Fruit fly (Drosophila melanogaster) whole organism, embryonic: ENCODE results near the gene mora.

Experiments used
- CG18764 ChIP-seq: fragments of 200-800 bp; sonication (Bioruptor generic); optimal IDR thresholded peaks from 3 replicates; lab custom pipeline; 2016; ENCODE audit warnings: missing biosample characterization, missing genetic modification characterization
- Dip3 ChIP-seq: fragments of 200-800 bp; sonication (Bioruptor generic); optimal IDR thresholded peaks from 3 replicates; lab custom pipeline; 2016; ENCODE audit warnings: missing biosample characterization, missing genetic modification characterization
- Mrtf ChIP-seq: fragments of 200-800 bp; sonication (Bioruptor generic); IDR thresholded peaks from 3 replicates; pipeline ENCODE4 v1.3.6; 2022; ENCODE audit warnings: missing biosample characterization, missing genetic modification characterization
- Rx ChIP-seq: fragments of 200-800 bp; sonication (Bioruptor generic); IDR thresholded peaks from 2 replicates; pipeline ENCODE4 v1.3.6; 2022; ENCODE audit warnings: missing biosample characterization, missing genetic modification characterization
- croc ChIP-seq: fragments of 200-800 bp; sonication (Bioruptor generic); conservative IDR thresholded peaks from 3 replicates; pipeline ENCODE4 v1.3.6; 2022; ENCODE audit warnings: missing biosample characterization, missing genetic modification characterization
- hth ChIP-seq: fragments of >200 bp; optimal IDR thresholded peaks from 2 replicates; lab custom pipeline; 2017; ENCODE audit warnings: inconsistent platforms
- insv ChIP-seq, 2 experiments: fragments of 200-800 bp; sonication (Bioruptor generic); optimal IDR thresholded peaks; 3 replicates each; lab custom pipeline; 2016 to 2018; ENCODE audit warnings: missing biosample characterization in 2 of 2, missing genetic modification characterization in 2 of 2
- jigr1 ChIP-seq: fragments of 200-800 bp; sonication (Bioruptor generic); IDR thresholded peaks from 3 replicates; pipeline ENCODE4 v1.3.6; 2022; ENCODE audit warnings: missing biosample characterization, missing genetic modification characterization
- psq ChIP-seq: fragments of 200-800 bp; sonication (Bioruptor generic); optimal IDR thresholded peaks from 2 replicates; lab custom pipeline; 2017; ENCODE audit warnings: missing biosample characterization, missing genetic modification characterization
- stwl ChIP-seq: fragments of 200-800 bp; sonication (Bioruptor generic); optimal IDR thresholded peaks from 3 replicates; lab custom pipeline; 2018; ENCODE audit warnings: missing biosample characterization, mild to moderate bottlenecking, missing genetic modification characterization, moderate library complexity
- trh ChIP-seq: fragments of 200-800 bp; sonication (Bioruptor generic); optimal IDR thresholded peaks from 2 replicates; lab custom pipeline; 2016; ENCODE audit warnings: missing biosample characterization, missing genetic modification characterization
- usp ChIP-seq: fragments of >200 bp; optimal IDR thresholded peaks from 2 replicates; lab custom pipeline; 2017; ENCODE audit warnings: missing biosample characterization, missing genetic modification characterization
- wdn ChIP-seq: fragments of 200-800 bp; sonication (Bioruptor generic); IDR thresholded peaks from 2 replicates; pipeline ENCODE4 v1.3.6; 2022; ENCODE audit warnings: missing biosample characterization, missing genetic modification characterization

dm6 chr3R:24205234-24205894 is 19.2 kb downstream of the mora start:
- TF ChIP-seq Dip3 (GFP tag; lab: Kevin White, UChicago) (no peak), insv (GFP tag; optimal IDR thresholded peaks at IDR 0.05; lab: Kevin White, UChicago) (no peak), croc (GFP tag; lab: Robert Waterston, UW) (no peak), jigr1 (GFP tag; lab: Robert Waterston, UW) (no peak), wdn (GFP tag; lab: Robert Waterston, UW) (no peak), trh (GFP tag; lab: Kevin White, UChicago) (no peak), stwl (no peak), psq (GFP tag; lab: Kevin White, UChicago) (no peak), Rx (GFP tag; lab: Robert Waterston, UW) (no peak), Mrtf (GFP tag; lab: Robert Waterston, UW) (no peak), usp (GFP tag; lab: Kevin White, UChicago) (no peak), hth (lab: Kevin White, UChicago) (no peak), CG18764 (GFP tag; lab: Kevin White, UChicago) (no peak)
